Fruit fly (Drosophila melanogaster): ENCODE data around the gene emc.

The emc gene

dm6 chr3L:700160-700917 is 48.9 kb upstream of the emc start (continued):
- TF ChIP-seq CG1233 (GFP tag; optimal IDR thresholded peaks at IDR 0.05) (peak; percentile 41), NFAT (GFP tag; IDR thresholded peaks at IDR 0.05) (no peak), pita (GFP tag; optimal IDR thresholded peaks at IDR 0.05) (no peak), Bteb2 (GFP tag; optimal IDR thresholded peaks at IDR 0.05) (peak; percentile 1), ATbp (GFP tag; optimal IDR thresholded peaks at IDR 0.05) (peak; percentile 65), CG9797 (GFP tag; optimal IDR thresholded peaks at IDR 0.05) (no peak), Sry-β (GFP tag; optimal IDR thresholded peaks at IDR 0.05) (no peak), Sry-δ (GFP tag; optimal IDR thresholded peaks at IDR 0.05) (no peak), wor (GFP tag; IDR thresholded peaks at IDR 0.05) (no peak), seq (GFP tag; IDR thresholded peaks at IDR 0.05) (peak; percentile 40; the same call in 1 of the 2 replicates), pho (GFP tag; optimal IDR thresholded peaks at IDR 0.05) (peak; percentile 53), CG30403 (GFP tag; optimal IDR thresholded peaks at IDR 0.05) (peak; percentile 53), jumu (GFP tag; optimal IDR thresholded peaks at IDR 0.05) (no peak), CG12391 (tag; optimal IDR thresholded peaks at IDR 0.05) (peak; percentile 71), kay (GFP tag; optimal IDR thresholded peaks at IDR 0.05) (no peak), CG17328 (GFP tag; IDR thresholded peaks at IDR 0.05) (peak; percentile 57; the same call in 1 of the 2 replicates), CG4360 (GFP tag; IDR thresholded peaks at IDR 0.05) (no peak), dmrt99B (tag; optimal IDR thresholded peaks at IDR 0.05) (peak; percentile 67), Oli (tag; optimal IDR thresholded peaks at IDR 0.05) (peak; percentile 62), CG8924 (tag; optimal IDR thresholded peaks at IDR 0.05) (peak; percentile 69), CG17612 (GFP tag; IDR thresholded peaks at IDR 0.05) (no peak), CG10321 (GFP tag; IDR thresholded peaks at IDR 0.05) (no peak), hbn (GFP tag; IDR thresholded peaks at IDR 0.05; ENCODE audit: partially characterized antibody) (no peak), sima (GFP tag; optimal IDR thresholded peaks at IDR 0.05) (no peak), CG10366 (GFP tag; IDR thresholded peaks at IDR 0.05) (peak; percentile 47), toy (GFP tag; IDR thresholded peaks at IDR 0.05) (no peak), Lpt (GFP tag; optimal IDR thresholded peaks at IDR 0.05) (no peak), fu2 (GFP tag; optimal IDR thresholded peaks at IDR 0.05) (no peak), CG32772 (GFP tag; IDR thresholded peaks at IDR 0.05) (no peak), CG2129 (GFP tag; IDR thresholded peaks at IDR 0.05; ENCODE audit: partially characterized antibody) (no peak), CG8944 (GFP tag; optimal IDR thresholded peaks at IDR 0.05) (no peak), ro (GFP tag; IDR thresholded peaks at IDR 0.05) (no peak), sna (GFP tag; IDR thresholded peaks at IDR 0.05; ENCODE audit: partially characterized antibody) (no peak), Doc2 (GFP tag; IDR thresholded peaks at IDR 0.05) (no peak), run (tag; optimal IDR thresholded peaks at IDR 0.05) (peak; percentile 49), fd96Cb (tag; optimal IDR thresholded peaks at IDR 0.05) (peak; percentile 54), CG12299 (tag; optimal IDR thresholded peaks at IDR 0.05) (peak; percentile 72), Hr78 (GFP tag; optimal IDR thresholded peaks at IDR 0.05) (peak in 1 of 2 experiments; percentile 79), Six4 (GFP tag; optimal IDR thresholded peaks at IDR 0.05) (peak; percentile 55), CG14050 (GFP tag; IDR thresholded peaks at IDR 0.05) (peak; percentile 44; the same call in 1 of the 3 replicates), Sox102F (GFP tag; optimal IDR thresholded peaks at IDR 0.05) (peak; percentile 67), gro (GFP tag; optimal IDR thresholded peaks at IDR 0.05) (peak; percentile 73), danr (GFP tag; IDR thresholded peaks at IDR 0.05) (peak; percentile 40; the same call in 1 of the 2 replicates), CG9609 (GFP tag; optimal IDR thresholded peaks at IDR 0.05) (no peak), ranshi (GFP tag; IDR thresholded peaks at IDR 0.05) (peak; percentile 76), CG2199 (GFP tag; IDR thresholded peaks at IDR 0.05) (no peak), BtbVII (GFP tag; optimal IDR thresholded peaks at IDR 0.05) (peak; percentile 71), CG12942 (GFP tag; optimal IDR thresholded peaks at IDR 0.05) (peak; percentile 37), exex (tag; optimal IDR thresholded peaks at IDR 0.05) (no peak), nerfin-2 (GFP tag; IDR thresholded peaks at IDR 0.05; ENCODE audit: partially characterized antibody) (no peak)
